Worm (Caenorhabditis elegans): ENCODE results near the gene stip-1.

Gene stip-1

DNA sequence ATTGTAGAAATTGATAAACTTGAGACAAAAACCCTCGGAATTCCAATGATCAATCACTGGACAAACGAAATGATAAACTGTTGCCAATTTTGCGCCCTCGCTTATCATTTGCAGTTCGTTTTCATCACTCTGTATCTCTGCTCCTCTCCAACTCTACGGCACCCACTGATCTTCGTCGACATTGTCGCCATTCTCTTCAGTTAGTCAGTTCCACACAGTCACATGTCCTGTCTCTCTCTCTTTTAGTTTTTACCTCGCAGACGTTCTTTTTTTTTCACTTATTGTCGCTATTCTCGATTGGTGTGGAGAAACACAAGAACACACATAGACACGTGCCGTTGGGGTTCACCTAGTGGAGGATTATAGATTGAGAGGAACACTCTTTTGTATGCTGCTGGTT, 39.2 kb upstream of the stip-1 start (continued):
- TF ChIP-seq mxl-2 (GFP tag; conservative IDR thresholded peaks at IDR 0.05): peak; percentile 71
- TF ChIP-seq ces-1 (GFP tag; optimal IDR thresholded peaks at IDR 0.05): no peak
- TF ChIP-seq fkh-10 (GFP tag; optimal IDR thresholded peaks at IDR 0.05): no peak
- TF ChIP-seq ztf-11 (tag; optimal IDR thresholded peaks at IDR 0.05): no peak
- no peak for TF ChIP-seq skn-1 (tag; optimal IDR thresholded peaks at IDR 0.05)
- TF ChIP-seq F37D6.2 (tag; optimal IDR thresholded peaks at IDR 0.05): no peak
- TF ChIP-seq ceh-62 (tag; optimal IDR thresholded peaks at IDR 0.05): no peak
- peak; percentile 97 for TF ChIP-seq aha-1 (tag)
- TF ChIP-seq tag-97 (GFP tag; IDR thresholded peaks at IDR 0.05): no peak
- no peak for TF ChIP-seq dmd-9 (GFP tag; IDR thresholded peaks at IDR 0.05)
- TF ChIP-seq daf-19 (GFP tag; conservative IDR thresholded peaks at IDR 0.05): no peak
- TF ChIP-seq lin-13 (GFP tag; optimal IDR thresholded peaks at IDR 0.05): no peak
- TF ChIP-seq snpc-4 (tag; optimal IDR thresholded peaks at IDR 0.05): no peak
- no peak for TF ChIP-seq set-16 (GFP tag; IDR thresholded peaks at IDR 0.05)
- peak; percentile 79 for TF ChIP-seq mep-1 (tag; optimal IDR thresholded peaks at IDR 0.05)
- no peak for TF ChIP-seq zip-2 (tag; optimal IDR thresholded peaks at IDR 0.05)
- TF ChIP-seq ztf-7 (tag; optimal IDR thresholded peaks at IDR 0.05): no peak
- no peak for TF ChIP-seq duxl-1 (tag; optimal IDR thresholded peaks at IDR 0.05; ENCODE audit: poor library complexity)
- peak; percentile 25 for TF ChIP-seq lin-38 (GFP tag; IDR thresholded peaks at IDR 0.05)
- TF ChIP-seq aly-2 (tag; optimal IDR thresholded peaks at IDR 0.05): no peak
- no peak for TF ChIP-seq lir-3 (tag; optimal IDR thresholded peaks at IDR 0.05)
- peak; percentile 16 for TF ChIP-seq nhr-11 (tag; optimal IDR thresholded peaks at IDR 0.05)
- no peak for TF ChIP-seq ceh-82 (tag; optimal IDR thresholded peaks at IDR 0.05)
- no peak for TF ChIP-seq nhr-237 (tag; optimal IDR thresholded peaks at IDR 0.05)
- TF ChIP-seq madf-5 (GFP tag; IDR thresholded peaks at IDR 0.05): no peak
- peak; percentile 73 to 92 for TF ChIP-seq mdl-1 (tag; optimal IDR thresholded peaks at IDR 0.05)
- TF ChIP-seq F10B5.3 (tag; optimal IDR thresholded peaks at IDR 0.05): no peak
- TF ChIP-seq snpc-1.2 (GFP tag; IDR thresholded peaks at IDR 0.05): no peak
- TF ChIP-seq T20F7.1 (GFP tag; optimal IDR thresholded peaks at IDR 0.05): peak; percentile 78
- TF ChIP-seq php-3 (GFP tag; IDR thresholded peaks at IDR 0.05): no peak
- peak; percentile 63 for TF ChIP-seq mes-2 (tag; optimal IDR thresholded peaks at IDR 0.05; ENCODE audit: poor library complexity, severe bottlenecking)
- no peak for TF ChIP-seq ceh-28 (tag; optimal IDR thresholded peaks at IDR 0.05)
- TF ChIP-seq pha-4 (GFP tag; IDR thresholded peaks at IDR 0.05): 0 out of 2 replicates have a peak, but pooled peaks have one; percentile 34
- peak; percentile 73 for TF ChIP-seq pha-4 (tag; optimal IDR thresholded peaks at IDR 0.05)
- TF ChIP-seq nhr-76 (tag; optimal IDR thresholded peaks at IDR 0.05): no peak
- TF ChIP-seq ceh-44 (GFP tag; IDR thresholded peaks at IDR 0.05): no peak
- TF ChIP-seq ctbp-1 (GFP tag; IDR thresholded peaks at IDR 0.05): peak; percentile 44; the same call in 1 of the 2 replicates
- TF ChIP-seq dve-1 (tag; optimal IDR thresholded peaks at IDR 0.05; ENCODE audit: insufficient read depth): peak; percentile 93
- no peak for TF ChIP-seq zag-1 (tag; optimal IDR thresholded peaks at IDR 0.05)
- TF ChIP-seq unc-39 (tag; optimal IDR thresholded peaks at IDR 0.05): no peak
- TF ChIP-seq nhr-102 (tag; optimal IDR thresholded peaks at IDR 0.05): peak; percentile 41
- peak; percentile 96 for TF ChIP-seq hlh-11 (tag; optimal IDR thresholded peaks at IDR 0.05)
- TF ChIP-seq egl-27 (tag; optimal IDR thresholded peaks at IDR 0.05): no peak
- TF ChIP-seq jun-1 (tag; optimal IDR thresholded peaks at IDR 0.05): no peak
- 0 out of 2 replicates have a peak, but pooled peaks have one; percentile 15 for TF ChIP-seq zfp-3 (GFP tag; conservative IDR thresholded peaks at IDR 0.05)
- TF ChIP-seq hmg-1.1 (GFP tag; IDR thresholded peaks at IDR 0.05): peak; percentile 51
- TF ChIP-seq dmd-8 (GFP tag; IDR thresholded peaks at IDR 0.05): no peak
- TF ChIP-seq Y75B8A.6 (GFP tag; IDR thresholded peaks at IDR 0.05): 0 out of 2 replicates have a peak, but pooled peaks have one; percentile 34
- peak; percentile 54 for TF ChIP-seq gei-8 (GFP tag; optimal IDR thresholded peaks at IDR 0.05)
- peak; percentile 80 for TF ChIP-seq ama-1 (optimal IDR thresholded peaks at IDR 0.05)
- TF ChIP-seq ceh-32 (tag; optimal IDR thresholded peaks at IDR 0.05; ENCODE audit: poor library complexity): no peak
- TF ChIP-seq T26A8.4 (GFP tag; IDR thresholded peaks at IDR 0.05): peak; percentile 51; the same call in 1 of the 2 replicates
- peak; percentile 5 for TF ChIP-seq spr-3 (GFP tag; optimal IDR thresholded peaks at IDR 0.05)

All from whole organism, L4 larva.